Worm (Caenorhabditis elegans) whole organism, early embryonic: ENCODE results near the gene skr-19.

Experiments used
- aly-1 ChIP-seq: sonication (generic microtip); optimal IDR thresholded peaks from 2 replicates; lab custom pipeline; 2016; ENCODE audit warnings: missing genetic modification characterization, missing compliant biosample characterization
- ama-1 ChIP-seq: fragments of 150-350 bp; optimal IDR thresholded peaks from 2 replicates; lab custom pipeline; 2014
- ets-7 ChIP-seq: sonication (generic microtip); optimal IDR thresholded peaks from 2 replicates; lab custom pipeline; 2016; ENCODE audit warnings: missing genotype, missing genetic modification characterization, missing compliant biosample characterization
- hmbx-1 ChIP-seq: sonication (generic microtip); optimal IDR thresholded peaks from 2 replicates; lab custom pipeline; 2016; ENCODE audit warnings: mild to moderate bottlenecking, missing genetic modification characterization, missing compliant biosample characterization
- hnd-1 ChIP-seq: sonication (generic microtip); optimal IDR thresholded peaks from 2 replicates; lab custom pipeline; 2016; ENCODE audit warnings: missing genetic modification characterization, missing compliant biosample characterization
- sea-1 ChIP-seq: fragments of 200-800 bp; sonication (Bioruptor generic); conservative IDR thresholded peaks from 2 replicates; pipeline ENCODE4 v1.3.6; 2022; ENCODE audit warnings: missing genetic modification characterization, missing compliant biosample characterization
- tbx-11 ChIP-seq: fragments of 200-800 bp; sonication (Bioruptor generic); IDR thresholded peaks from 2 replicates; pipeline ENCODE4 v1.3.6; 2022; ENCODE audit warnings: missing genetic modification characterization, missing compliant biosample characterization

- no peak for TF ChIP-seq tbx-11 (GFP tag; lab: Robert Waterston, UW)
- TF ChIP-seq ama-1, result no peak
- TF ChIP-seq sea-1, result no peak
- no peak for TF ChIP-seq ets-7 (tag; lab: Kevin White, UChicago)
- no peak for TF ChIP-seq hmbx-1 (tag; lab: Kevin White, UChicago)
- no peak for TF ChIP-seq aly-1 (tag; lab: Kevin White, UChicago)
- no peak for TF ChIP-seq hnd-1
These were observed 12.0 kb downstream of the skr-19 start for ce11 chrX:13212528-13212927.
